Fruit fly (Drosophila melanogaster): ENCODE measurements around the gene mahe.

dm6 chrX:7909069-7909389 lies 22.2 kb downstream of the mahe start:
- TF ChIP-seq pan (optimal IDR thresholded peaks at IDR 0.05): no peak
- TF ChIP-seq usp (GFP tag; optimal IDR thresholded peaks at IDR 0.05): no peak

Data from whole organism.